Worm (Caenorhabditis elegans) whole organism, mixed stage, embryonic: Measurements from ENCODE around the gene srx-23.
A peak's percentile ranks its signal among the peaks of the same experiment; 100 is the strongest.

ENCODE experiments used
- blmp-1 ChIP-seq: fragments of 150-350 bp; optimal IDR thresholded peaks from 2 replicates; lab custom pipeline; 2014; ENCODE audit warnings: missing biosample characterization, missing genetic modification characterization
- drap-1 ChIP-seq: fragments of 200-800 bp; sonication (Bioruptor generic); optimal IDR thresholded peaks from 3 replicates; lab custom pipeline; 2018; ENCODE audit warnings: mild to moderate bottlenecking, missing genetic modification characterization, missing compliant biosample characterization
- elt-1 ChIP-seq: sonication (generic microtip); optimal IDR thresholded peaks from 2 replicates; lab custom pipeline; 2017; ENCODE audit warnings: missing genetic modification characterization, mild to moderate bottlenecking, missing compliant biosample characterization, antibody characterized with exemption, moderate library complexity, borderline replicate concordance; ENCODE audit not compliant: insufficient read depth
- elt-3 ChIP-seq: fragments of 150-350 bp; optimal IDR thresholded peaks from 2 replicates; lab custom pipeline; 2014; ENCODE audit warnings: missing biosample characterization, missing genetic modification characterization
- lin-13 ChIP-seq: fragments of 150-350 bp; optimal IDR thresholded peaks from 2 replicates; lab custom pipeline; 2014; ENCODE audit warnings: missing biosample characterization, missing genetic modification characterization
- mep-1 ChIP-seq: fragments of 150-350 bp; optimal IDR thresholded peaks from 2 replicates; lab custom pipeline; 2017; ENCODE audit warnings: missing biosample characterization, missing genetic modification reagents, missing genetic modification characterization, inconsistent platforms
- nhr-237 ChIP-seq: fragments of 150-350 bp; optimal IDR thresholded peaks from 2 replicates; lab custom pipeline; 2014; ENCODE audit warnings: missing biosample characterization, missing genetic modification characterization
- nhr-28 ChIP-seq: fragments of 150-350 bp; optimal IDR thresholded peaks from 2 replicates; lab custom pipeline; 2014; ENCODE audit warnings: missing biosample characterization, missing genetic modification characterization
- pha-4 ChIP-seq: fragments of 150-350 bp; optimal IDR thresholded peaks from 2 replicates; lab custom pipeline; 2018; ENCODE audit warnings: missing biosample characterization, missing genetic modification reagents, missing genetic modification characterization
- tbx-8 ChIP-seq: fragments of 200-800 bp; sonication (Bioruptor generic); optimal IDR thresholded peaks from 2 replicates; lab custom pipeline; 2018; ENCODE audit warnings: mild to moderate bottlenecking, missing genetic modification characterization, moderate library complexity, missing compliant biosample characterization
- unc-62 ChIP-seq: fragments of 150-350 bp; optimal IDR thresholded peaks from 2 replicates; lab custom pipeline; 2014; ENCODE audit warnings: missing biosample characterization, missing genetic modification reagents, missing genetic modification characterization

ce11 chrV:727484-728351, 45.6 kb downstream of the srx-23 start, which contains the start of the genes icl-1 and srh-2:
- TF ChIP-seq mep-1 (tag; lab: Kevin White, UChicago), result no peak
- no peak for TF ChIP-seq drap-1
- no peak for TF ChIP-seq nhr-237 (tag; lab: Kevin White, UChicago)
- TF ChIP-seq elt-3 (tag; lab: Kevin White, UChicago), result no peak
- TF ChIP-seq unc-62, result peak; percentile 66
- TF ChIP-seq tbx-8, result no peak
- TF ChIP-seq nhr-28, result no peak
- no peak for TF ChIP-seq lin-13
- no peak for TF ChIP-seq elt-1 (tag; lab: Kevin White, UChicago)
- no peak for TF ChIP-seq blmp-1
- no peak for TF ChIP-seq pha-4 (tag; lab: Kevin White, UChicago)
